Fruit fly (Drosophila melanogaster): Measurements from ENCODE around the gene RpL30.

Gene RpL30

DNA sequence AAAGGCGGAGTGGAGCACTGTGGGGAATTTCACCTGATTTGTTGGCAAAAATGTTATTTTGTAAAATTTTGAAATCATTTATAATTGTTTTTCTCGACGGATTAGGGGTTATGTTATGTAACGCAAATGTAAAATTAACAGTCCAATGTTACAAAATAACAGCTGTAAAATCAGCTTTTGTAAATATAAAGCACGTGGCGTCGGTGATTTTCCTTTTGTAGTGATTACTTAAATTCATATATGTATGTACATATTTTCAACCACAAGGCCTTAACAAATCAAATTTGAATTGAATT, 13.1 kb upstream of the RpL30 start, which contains the start of gene CG15172:
CG15172 (plus strand) TSS at position 197 of the 296 bp plus-strand sequence.
- TF ChIP-seq Pdp1 (GFP tag; optimal IDR thresholded peaks at IDR 0.05) (peak in 1 of 2 experiments; percentile 78), Ssrp (tag; optimal IDR thresholded peaks at IDR 0.05) (no peak)

DNA sequence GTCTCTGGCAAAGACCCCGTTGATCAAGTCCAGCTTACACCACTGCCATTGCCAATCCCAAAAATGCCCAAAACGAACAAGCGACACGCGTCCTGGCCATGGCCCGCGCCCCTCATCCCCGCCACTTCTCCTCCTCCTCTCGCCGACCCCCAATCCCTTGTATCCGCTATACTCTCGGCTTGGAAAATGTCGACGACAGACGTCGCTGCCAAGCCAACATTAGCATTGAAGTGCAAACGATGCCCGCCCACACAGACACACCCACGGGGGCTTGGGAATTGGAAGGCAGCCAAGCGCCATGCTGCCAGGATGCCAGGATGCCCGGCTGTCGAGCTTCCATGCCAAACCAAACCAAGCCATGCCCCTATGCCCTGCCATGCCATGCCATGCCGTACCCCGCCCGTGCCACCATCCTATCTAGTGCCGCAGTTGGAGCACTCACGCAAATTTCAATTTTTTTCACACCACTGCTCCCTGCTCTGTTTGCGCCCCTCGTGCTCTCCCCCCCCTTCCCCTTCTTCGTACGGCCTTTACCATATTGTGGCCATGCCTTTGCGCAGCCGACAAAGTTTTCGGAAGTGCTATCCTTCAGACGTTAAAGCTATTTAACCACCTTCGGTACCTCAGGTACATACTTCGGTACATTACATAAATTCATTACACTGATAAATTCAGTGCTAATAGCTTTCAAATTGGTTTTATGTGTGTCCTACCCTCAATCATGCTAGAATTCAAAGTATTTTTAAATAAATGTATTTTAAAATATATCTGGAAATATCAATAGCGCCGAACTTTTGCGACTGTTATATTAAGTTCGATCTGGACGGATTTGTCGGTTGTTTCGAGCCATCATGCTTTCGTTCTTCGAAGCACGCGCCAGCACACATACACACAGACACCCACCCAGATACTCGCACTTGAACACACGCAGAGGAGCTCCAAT, 12.4 kb upstream of the RpL30 start:
- TF ChIP-seq az2 (GFP tag; optimal IDR thresholded peaks at IDR 0.05) (peak; percentile 75), Dref (GFP tag; IDR thresholded peaks at IDR 0.05) (no peak), ttk (GFP tag; IDR thresholded peaks at IDR 0.05) (peak; percentile 65; the same call in 1 of the 2 replicates), CG2712 (tag; optimal IDR thresholded peaks at IDR 0.05) (peak; percentile 82), CTCF (GFP tag; optimal IDR thresholded peaks at IDR 0.05) (no peak), Fer2 (tag; optimal IDR thresholded peaks at IDR 0.05) (peak; percentile 41), CG3163 (GFP tag; optimal IDR thresholded peaks at IDR 0.05) (no peak), CG12219 (GFP tag; optimal IDR thresholded peaks at IDR 0.05) (peak; percentile 66), CG12391 (tag; optimal IDR thresholded peaks at IDR 0.05) (peak; percentile 86), pum (GFP tag; optimal IDR thresholded peaks at IDR 0.05) (peak; percentile 35), CG17186 (GFP tag; optimal IDR thresholded peaks at IDR 0.05) (no peak), Hmx (GFP tag; optimal IDR thresholded peaks at IDR 0.05) (no peak), tx (GFP tag; optimal IDR thresholded peaks at IDR 0.05) (no peak), nerfin-1 (tag; optimal IDR thresholded peaks at IDR 0.05) (peak; percentile 63), hkb (optimal IDR thresholded peaks at IDR 0.05) (no peak), hkb (GFP tag; IDR thresholded peaks at IDR 0.05) (peak; percentile 70), CG4424 (GFP tag; optimal IDR thresholded peaks at IDR 0.05) (peak; percentile 54), shn (GFP tag; optimal IDR thresholded peaks at IDR 0.05) (peak; percentile 49), prd (optimal IDR thresholded peaks at IDR 0.05) (no peak), prd (GFP tag; IDR thresholded peaks at IDR 0.05) (peak; percentile 48; the same call in 2 of the 3 replicates), CG1233 (GFP tag; optimal IDR thresholded peaks at IDR 0.05) (peak; percentile 65), ssp (GFP tag; IDR thresholded peaks at IDR 0.05) (peak; percentile 51), CG8924 (tag; optimal IDR thresholded peaks at IDR 0.05) (peak; percentile 89), CG10979 (tag; optimal IDR thresholded peaks at IDR 0.05) (peak; percentile 75), gem (tag; optimal IDR thresholded peaks at IDR 0.05) (peak; percentile 90), BtbVII (GFP tag; optimal IDR thresholded peaks at IDR 0.05) (peak; percentile 77), chm (GFP tag; IDR thresholded peaks at IDR 0.05) (no peak), Chrac-16 (GFP tag; optimal IDR thresholded peaks at IDR 0.05) (peak; percentile 63), CG10959 (GFP tag; IDR thresholded peaks at IDR 0.05) (no peak), CG12942 (GFP tag; optimal IDR thresholded peaks at IDR 0.05) (peak; percentile 56), Nf-YA (GFP tag; IDR thresholded peaks at IDR 0.05) (peak; percentile 38; the same call in 1 of the 2 replicates), slbo (GFP tag; IDR thresholded peaks at IDR 0.05) (peak; percentile 72), Opbp (GFP tag; IDR thresholded peaks at IDR 0.05; ENCODE audit: partially characterized antibody) (no peak), insv (GFP tag; optimal IDR thresholded peaks at IDR 0.05) (peak in 1 of 2 experiments; percentile 44), CG9817 (tag; optimal IDR thresholded peaks at IDR 0.05) (peak; percentile 75), CG10565 (GFP tag; optimal IDR thresholded peaks at IDR 0.05) (no peak), Neu2 (GFP tag; optimal IDR thresholded peaks at IDR 0.05; ENCODE audit: borderline replicate concordance) (no peak), lbe (GFP tag; optimal IDR thresholded peaks at IDR 0.05) (peak; percentile 65), Gug (GFP tag; IDR thresholded peaks at IDR 0.05) (peak; percentile 53; the same call in 1 of the 4 replicates), zen2 (GFP tag; IDR thresholded peaks at IDR 0.05; ENCODE audit: partially characterized antibody) (no peak), CG4404 (GFP tag; IDR thresholded peaks at IDR 0.05) (no peak), Ets97D (GFP tag; optimal IDR thresholded peaks at IDR 0.05) (no peak), pnt (GFP tag; optimal IDR thresholded peaks at IDR 0.05) (peak; percentile 5), amos (GFP tag; IDR thresholded peaks at IDR 0.05; ENCODE audit: partially characterized antibody) (0 out of 2 replicates have a peak, but pooled peaks have one; percentile 23), Usf (GFP tag; optimal IDR thresholded peaks at IDR 0.05) (peak; percentile 32), CG1529 (GFP tag; optimal IDR thresholded peaks at IDR 0.05) (peak; percentile 85)

Data from whole organism, embryonic.